Fruit fly (Drosophila melanogaster) whole organism, wandering third instar larva: ENCODE data around the gene CG44259.

Source experiments
- CG9705 ChIP-seq: fragments of 200-800 bp; sonication (Bioruptor generic); optimal IDR thresholded peaks from 2 replicates; lab custom pipeline; 2018; ENCODE audit warnings: missing biosample characterization, mild to moderate bottlenecking, missing genetic modification characterization
- Dif ChIP-seq: fragments of 200-275, 200-300 bp; sonication (Bioruptor generic); optimal IDR thresholded peaks from 2 replicates; lab custom pipeline; 2018; ENCODE audit warnings: missing biosample characterization, missing genetic modification characterization; ENCODE audit not compliant: partially characterized antibody
- Hnf4 ChIP-seq: fragments of 200-800 bp; sonication (Bioruptor generic); optimal IDR thresholded peaks from 2 replicates; lab custom pipeline; 2016; ENCODE audit warnings: missing biosample characterization, mild to moderate bottlenecking, missing genetic modification characterization
- Hr83 ChIP-seq: fragments of 200-300 bp; sonication (Bioruptor generic); optimal IDR thresholded peaks from 2 replicates; lab custom pipeline; 2016; ENCODE audit warnings: missing biosample characterization, mild to moderate bottlenecking, missing genetic modification characterization, moderate library complexity; ENCODE audit not compliant: poor library complexity, severe bottlenecking
- Rel ChIP-seq, 2 experiments: fragments of 200-800 bp; sonication (Bioruptor generic) in 1 of 2; optimal IDR thresholded peaks; 2 replicates in 1 of 2; 3 replicates in 1 of 2; lab custom pipeline; 2016 to 2019; ENCODE audit warnings: mild to moderate bottlenecking in 2 of 2, missing biosample characterization in 2 of 2, missing genetic modification characterization in 2 of 2, moderate library complexity in 1 of 2
- dsf ChIP-seq: sonication (Bioruptor generic); optimal IDR thresholded peaks from 2 replicates; lab custom pipeline; 2016; ENCODE audit warnings: missing biosample characterization, missing genetic modification characterization, borderline replicate concordance
- ey ChIP-seq: fragments of 200-800 bp; sonication (Bioruptor generic); optimal IDR thresholded peaks from 2 replicates; lab custom pipeline; 2016; ENCODE audit warnings: missing biosample characterization, missing genetic modification characterization
- h ChIP-seq: fragments of 200-800 bp; sonication (Bioruptor generic); optimal IDR thresholded peaks from 3 replicates; lab custom pipeline; 2016; ENCODE audit warnings: missing biosample characterization, mild to moderate bottlenecking, missing genetic modification characterization
- lola ChIP-seq: fragments of >200 bp; optimal IDR thresholded peaks from 2 replicates; lab custom pipeline; 2017; ENCODE audit warnings: missing biosample characterization, missing genetic modification characterization
- pan ChIP-seq: fragments of >200 bp; optimal IDR thresholded peaks from 2 replicates; lab custom pipeline; 2017
- psq ChIP-seq: fragments of 200-800 bp; sonication (Bioruptor generic); optimal IDR thresholded peaks from 3 replicates; lab custom pipeline; 2017; ENCODE audit warnings: missing biosample characterization, mild to moderate bottlenecking, missing genetic modification characterization, moderate library complexity
- usp ChIP-seq: fragments of >200 bp; optimal IDR thresholded peaks from 2 replicates; lab custom pipeline; 2017; ENCODE audit warnings: missing biosample characterization, missing genetic modification characterization

DNA sequence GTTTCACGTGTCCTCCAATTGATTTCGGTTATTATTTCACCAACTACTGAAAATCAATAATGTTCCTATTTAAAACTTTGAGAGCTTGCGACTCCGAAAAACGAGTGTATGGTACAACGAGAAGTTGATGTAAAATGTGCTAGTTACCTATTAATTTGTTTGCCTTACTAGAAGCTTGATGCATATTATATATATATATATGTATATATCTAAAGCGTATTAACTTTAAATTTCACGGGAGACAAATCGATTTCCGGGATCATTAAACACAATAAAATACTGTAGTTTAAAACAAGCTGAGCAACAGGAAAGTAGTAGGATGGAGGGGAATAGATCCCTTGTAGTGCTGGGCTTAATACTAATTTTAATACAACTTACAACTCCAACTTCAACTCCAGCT, 29.6 kb upstream of the CG44259 start, which contains the start of gene CG31418:
- no peak for TF ChIP-seq Rel (GFP tag; optimal IDR thresholded peaks at IDR 0.05; lab: Kevin White, UChicago)
- no peak for TF ChIP-seq Rel (tag; optimal IDR thresholded peaks at IDR 0.05; lab: Kevin White, UChicago)
- no peak for TF ChIP-seq Dif
- no peak for TF ChIP-seq usp (GFP tag; lab: Kevin White, UChicago)
- TF ChIP-seq Hnf4 (GFP tag; lab: Kevin White, UChicago): no peak
- TF ChIP-seq lola: no peak
- no peak for TF ChIP-seq dsf
- no peak for TF ChIP-seq Hr83
- TF ChIP-seq h: no peak
- TF ChIP-seq ey (GFP tag; lab: Kevin White, UChicago): no peak
- no peak for TF ChIP-seq pan
- TF ChIP-seq CG9705 (GFP tag; lab: Kevin White, UChicago): no peak
- no peak for TF ChIP-seq psq (GFP tag; lab: Kevin White, UChicago)
